Worm (Caenorhabditis elegans): Measurements from ENCODE around the gene clec-33.

DNA sequence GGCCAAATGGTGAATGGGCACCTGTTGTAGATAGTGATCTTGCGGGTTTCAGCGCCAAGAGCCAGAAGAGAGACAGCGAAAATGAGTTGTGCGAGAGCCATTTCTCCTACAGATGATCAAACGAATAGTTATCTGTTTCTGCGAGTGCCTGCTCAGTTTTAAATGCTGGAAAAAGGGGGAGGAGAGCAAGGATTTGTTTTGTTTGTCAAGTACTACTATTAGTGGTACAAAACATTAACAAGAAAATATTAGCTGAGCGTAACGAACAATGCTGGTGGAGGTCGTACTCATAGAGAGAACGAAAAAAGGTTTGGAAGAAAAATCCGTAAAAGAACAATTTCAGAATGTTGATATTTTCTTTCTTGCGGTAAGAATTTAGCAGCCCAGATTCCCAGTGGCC lies 1.7 kb upstream of the clec-33 start, which contains the start of gene thn-4:
- no peak for TF ChIP-seq nhr-237 (tag; optimal IDR thresholded peaks at IDR 0.05)
- no peak for TF ChIP-seq fos-1 (tag; optimal IDR thresholded peaks at IDR 0.05)
- TF ChIP-seq pag-3 (tag; optimal IDR thresholded peaks at IDR 0.05; ENCODE audit: borderline replicate concordance, insufficient read depth) = no peak
- TF ChIP-seq vab-15 (tag; optimal IDR thresholded peaks at IDR 0.05) = no peak
- TF ChIP-seq dpl-1 (GFP tag; optimal IDR thresholded peaks at IDR 0.05) = no peak
- no peak for TF ChIP-seq fkh-4 (tag; optimal IDR thresholded peaks at IDR 0.05; ENCODE audit: borderline replicate concordance)
- TF ChIP-seq skn-1 (tag; optimal IDR thresholded peaks at IDR 0.05) = no peak
- no peak for TF ChIP-seq dsc-1 (tag; optimal IDR thresholded peaks at IDR 0.05)
- no peak for TF ChIP-seq elt-2 (tag; optimal IDR thresholded peaks at IDR 0.05)
